Fruit fly (Drosophila melanogaster) whole organism, embryonic: ENCODE data around the gene CG18258.
A peak's percentile ranks its signal among the peaks of the same experiment; 100 is the strongest.

Experiments used
- Ada2b ChIP-seq: fragments of 200-800 bp; sonication (Bioruptor generic); IDR thresholded peaks from 2 replicates; pipeline ENCODE4 v1.3.6; 2022; ENCODE audit warnings: missing biosample characterization, missing genetic modification characterization
- CG1024 ChIP-seq: fragments of 200-800 bp; sonication (Bioruptor generic); IDR thresholded peaks from 2 replicates; pipeline ENCODE4 v1.3.6; 2022; ENCODE audit warnings: missing biosample characterization, missing genetic modification characterization
- CG11695 ChIP-seq: fragments of 200-800 bp; sonication (Bioruptor generic); IDR thresholded peaks from 3 replicates; pipeline ENCODE4 v1.3.6; 2022; ENCODE audit warnings: missing biosample characterization, missing genetic modification characterization
- CG12659 ChIP-seq: fragments of 200-800 bp; sonication (Bioruptor generic); optimal IDR thresholded peaks from 3 replicates; lab custom pipeline; 2017; ENCODE audit warnings: mild to moderate bottlenecking, missing biosample characterization, missing genetic modification reagents, missing genetic modification characterization
- CG12769 ChIP-seq: fragments of 200-800 bp; sonication (Bioruptor generic); optimal IDR thresholded peaks from 2 replicates; lab custom pipeline; 2019; ENCODE audit warnings: missing biosample characterization, mild to moderate bottlenecking, missing genetic modification characterization, moderate library complexity
- CG13775 ChIP-seq: fragments of 200-800 bp; sonication (Bioruptor generic); optimal IDR thresholded peaks from 3 replicates; lab custom pipeline; 2017; ENCODE audit warnings: missing biosample characterization, mild to moderate bottlenecking, missing genetic modification characterization
- CG17829 ChIP-seq: fragments of 200-800 bp; optimal IDR thresholded peaks from 2 replicates; lab custom pipeline; 2019; ENCODE audit warnings: missing biosample characterization, mild to moderate bottlenecking, missing genetic modification characterization, moderate library complexity
- CG31224 ChIP-seq: fragments of 200-800 bp; sonication (Bioruptor generic); IDR thresholded peaks from 2 replicates; pipeline ENCODE4 v1.3.6; 2022; ENCODE audit warnings: missing biosample characterization, missing genetic modification characterization
- CG31441 ChIP-seq: fragments of 200-800 bp; sonication (Bioruptor generic); IDR thresholded peaks from 2 replicates; pipeline ENCODE4 v1.3.6; 2022; ENCODE audit warnings: missing biosample characterization, missing genetic modification characterization
- CG32532 ChIP-seq: fragments of 200-800 bp; sonication (Bioruptor generic); IDR thresholded peaks from 2 replicates; pipeline ENCODE4 v1.3.6; 2022; ENCODE audit warnings: missing biosample characterization, missing genetic modification characterization
- CG3726 ChIP-seq: fragments of 200-800 bp; sonication (Bioruptor generic); IDR thresholded peaks from 3 replicates; pipeline ENCODE4, ENCODE4 v1.3.6; 2022; ENCODE audit warnings: missing biosample characterization, missing genetic modification characterization
- CG5245 ChIP-seq: fragments of 200-800 bp; sonication (Bioruptor generic); optimal IDR thresholded peaks from 3 replicates; lab custom pipeline; 2016; ENCODE audit warnings: missing biosample characterization, missing genetic modification characterization
- CG7839 ChIP-seq: fragments of 200-800 bp; sonication (Bioruptor generic); optimal IDR thresholded peaks from 3 replicates; lab custom pipeline; 2018; ENCODE audit warnings: missing biosample characterization, mild to moderate bottlenecking, missing genetic modification characterization, moderate library complexity
- CG8359 ChIP-seq: fragments of 200-800 bp; sonication (Bioruptor generic); optimal IDR thresholded peaks from 2 replicates; lab custom pipeline; 2017; ENCODE audit warnings: missing biosample characterization, mild to moderate bottlenecking, missing genetic modification characterization, borderline replicate concordance
- CG8924 ChIP-seq: fragments of 200-800 bp; optimal IDR thresholded peaks from 3 replicates; lab custom pipeline; 2019; ENCODE audit warnings: missing biosample characterization, mild to moderate bottlenecking, missing genetic modification characterization, moderate library complexity
- CTCF ChIP-seq: fragments of 200-800 bp; sonication (Bioruptor generic); optimal IDR thresholded peaks from 2 replicates; lab custom pipeline; 2017; ENCODE audit warnings: missing biosample characterization, mild to moderate bottlenecking, missing genetic modification characterization, moderate library complexity
- D19A ChIP-seq: fragments of 200-800 bp; optimal IDR thresholded peaks from 3 replicates; lab custom pipeline; 2019; ENCODE audit warnings: missing biosample characterization, mild to moderate bottlenecking, missing genetic modification characterization, moderate library complexity
- E2f1 ChIP-seq: fragments of 200-800 bp; sonication (Bioruptor generic); IDR thresholded peaks from 2 replicates; pipeline ENCODE4 v1.3.6; 2022; ENCODE audit warnings: missing biosample characterization, missing genetic modification characterization
- Hr39 ChIP-seq: fragments of >200 bp; optimal IDR thresholded peaks from 2 replicates; lab custom pipeline; 2017
- Hr78 ChIP-seq, 2 experiments: fragments of 200-800 bp in 1 of 2; fragments of >200 bp in 1 of 2; sonication (Bioruptor generic) in 1 of 2; optimal IDR thresholded peaks; 2 replicates each; lab custom pipeline; 2017 to 2019; ENCODE audit warnings: missing biosample characterization in 2 of 2, missing genetic modification characterization in 2 of 2, mild to moderate bottlenecking in 1 of 2, moderate library complexity in 1 of 2
- Optix ChIP-seq: fragments of 200-800 bp; sonication (Bioruptor generic); IDR thresholded peaks from 3 replicates; pipeline ENCODE4 v1.3.6; 2022; ENCODE audit warnings: missing biosample characterization, missing genetic modification characterization
- Pdp1 ChIP-seq, 2 experiments: fragments of 200-800 bp; sonication (Bioruptor generic); optimal IDR thresholded peaks; 3 replicates each; lab custom pipeline; 2016; ENCODE audit warnings: missing biosample characterization in 2 of 2, missing genetic modification characterization in 2 of 2, mild to moderate bottlenecking in 1 of 2, moderate library complexity in 1 of 2
- Ptx1 ChIP-seq: fragments of 200-800 bp; sonication (Bioruptor generic); IDR thresholded peaks from 2 replicates; pipeline ENCODE4 v1.3.6; 2022; ENCODE audit warnings: missing biosample characterization, missing genetic modification characterization
- Sox102F ChIP-seq: fragments of 200-800 bp; sonication (Bioruptor generic); optimal IDR thresholded peaks from 2 replicates; lab custom pipeline; 2018; ENCODE audit warnings: missing biosample characterization, mild to moderate bottlenecking, missing genetic modification characterization, moderate library complexity
- ac ChIP-seq: fragments of 200-800 bp; sonication (Bioruptor generic); optimal IDR thresholded peaks from 3 replicates; lab custom pipeline; 2017; ENCODE audit warnings: missing biosample characterization, mild to moderate bottlenecking, missing genetic modification characterization
- ap ChIP-seq: fragments of 200-800 bp; sonication (Bioruptor generic); IDR thresholded peaks from 2 replicates; pipeline ENCODE4 v1.3.6; 2022; ENCODE audit warnings: missing biosample characterization, missing genetic modification characterization
- ase ChIP-seq: fragments of 200-800 bp; sonication (Bioruptor generic); IDR thresholded peaks from 3 replicates; pipeline ENCODE4 v1.3.6; 2022; ENCODE audit warnings: missing biosample characterization, missing genetic modification characterization
- bsh ChIP-seq, 2 experiments: fragments of 200-800 bp; sonication (Bioruptor generic); optimal IDR thresholded peaks; 2 replicates each; lab custom pipeline; 2017 to 2018; ENCODE audit warnings: mild to moderate bottlenecking in 2 of 2, missing biosample characterization in 2 of 2, missing genetic modification characterization in 2 of 2, moderate library complexity in 1 of 2
- caup ChIP-seq: fragments of 200-800 bp; sonication (Bioruptor generic); optimal IDR thresholded peaks from 3 replicates; lab custom pipeline; 2017; ENCODE audit warnings: missing biosample characterization, mild to moderate bottlenecking, missing genetic modification characterization, moderate library complexity; ENCODE audit not compliant: severe bottlenecking
- chinmo ChIP-seq: fragments of 200-800 bp; sonication (Bioruptor generic); IDR thresholded peaks from 4 replicates; pipeline ENCODE4 v1.3.6; 2022; ENCODE audit warnings: missing biosample characterization, missing genetic modification characterization; ENCODE audit not compliant: partially characterized antibody
- crc ChIP-seq: fragments of 200-800 bp; sonication (Bioruptor generic); optimal IDR thresholded peaks from 2 replicates; lab custom pipeline; 2016; ENCODE audit warnings: missing biosample characterization, missing genetic modification characterization
- croc ChIP-seq: fragments of 200-800 bp; sonication (Bioruptor generic); conservative IDR thresholded peaks from 3 replicates; pipeline ENCODE4 v1.3.6; 2022; ENCODE audit warnings: missing biosample characterization, missing genetic modification characterization
- dati ChIP-seq: fragments of 200-800 bp; sonication (Bioruptor generic); IDR thresholded peaks from 2 replicates; pipeline ENCODE4 v1.3.6; 2022; ENCODE audit warnings: missing biosample characterization, missing genetic modification characterization
- dysf ChIP-seq: fragments of 200-800 bp; sonication (Bioruptor generic); IDR thresholded peaks from 3 replicates; pipeline ENCODE4 v1.3.6; 2022; ENCODE audit warnings: missing biosample characterization, missing genetic modification characterization
- fd96Cb ChIP-seq: fragments of 200-800 bp; sonication (Bioruptor generic); optimal IDR thresholded peaks from 2 replicates; lab custom pipeline; 2018; ENCODE audit warnings: missing biosample characterization, mild to moderate bottlenecking, missing genetic modification characterization, moderate library complexity
- grau ChIP-seq: fragments of 200-800 bp; optimal IDR thresholded peaks from 3 replicates; lab custom pipeline; 2019; ENCODE audit warnings: missing biosample characterization, mild to moderate bottlenecking, missing genetic modification characterization, moderate library complexity
- hkb ChIP-seq, 2 experiments: fragments of 200-800 bp in 1 of 2; fragments of >200 bp in 1 of 2; sonication (Bioruptor generic) in 1 of 2; IDR thresholded peaks in 1 of 2; optimal IDR thresholded peaks in 1 of 2; 2 replicates each; pipeline versions ENCODE4 v1.3.6 to Lab custom; 2017 to 2022; ENCODE audit warnings: missing biosample characterization in 1 of 2, missing genetic modification characterization in 1 of 2
- inv ChIP-seq: fragments of 200-800 bp; sonication (Bioruptor generic); IDR thresholded peaks from 2 replicates; pipeline ENCODE4 v1.3.6; 2022; ENCODE audit warnings: missing biosample characterization, missing genetic modification characterization; ENCODE audit not compliant: partially characterized antibody
- lab ChIP-seq: fragments of 200-800 bp; sonication (Bioruptor generic); optimal IDR thresholded peaks from 3 replicates; lab custom pipeline; 2017; ENCODE audit warnings: missing biosample characterization, missing genetic modification characterization, mild to moderate bottlenecking, moderate library complexity, missing genetic modification reagents
- oc ChIP-seq: fragments of 200-800 bp; sonication (Bioruptor generic); optimal IDR thresholded peaks from 2 replicates; lab custom pipeline; 2018; ENCODE audit warnings: missing biosample characterization, mild to moderate bottlenecking, missing genetic modification characterization, moderate library complexity
- pita ChIP-seq: fragments of 200-800 bp; sonication (Bioruptor generic); optimal IDR thresholded peaks from 2 replicates; lab custom pipeline; 2017; ENCODE audit warnings: missing biosample characterization, mild to moderate bottlenecking, missing genetic modification characterization
- sima ChIP-seq: fragments of 200-800 bp; sonication (Bioruptor generic); optimal IDR thresholded peaks from 2 replicates; lab custom pipeline; 2016; ENCODE audit warnings: missing biosample characterization, missing genetic modification characterization
- slou ChIP-seq: fragments of 200-800 bp; sonication (Bioruptor generic); optimal IDR thresholded peaks from 3 replicates; lab custom pipeline; 2016; ENCODE audit warnings: missing biosample characterization, missing genetic modification characterization
- tin ChIP-seq: fragments of 200-800 bp; sonication (Bioruptor generic); optimal IDR thresholded peaks from 3 replicates; lab custom pipeline; 2016; ENCODE audit warnings: missing biosample characterization, missing genetic modification characterization
- ttk ChIP-seq: fragments of 200-800 bp; sonication (Bioruptor generic); IDR thresholded peaks from 2 replicates; pipeline ENCODE4 v2.1.2; 2022; ENCODE audit warnings: missing biosample characterization, missing genetic modification characterization
- unpg ChIP-seq: fragments of 200-800 bp; sonication (Bioruptor generic); optimal IDR thresholded peaks from 3 replicates; lab custom pipeline; 2018; ENCODE audit warnings: missing biosample characterization, mild to moderate bottlenecking, missing genetic modification characterization, moderate library complexity
- zen ChIP-seq: fragments of 200-800 bp; sonication (Bioruptor generic); optimal IDR thresholded peaks from 3 replicates; lab custom pipeline; 2018; ENCODE audit warnings: missing biosample characterization, mild to moderate bottlenecking, missing genetic modification characterization, moderate library complexity

CG18258 gene

dm6 chrX:17181264-17182198 is 30.6 kb upstream of the CG18258 start (continued):
- peak; percentile 19 for TF ChIP-seq unpg
- TF ChIP-seq dati = no peak
- 0 out of 2 replicates have a peak, but pooled peaks have one; percentile 27 for TF ChIP-seq Ptx1 (GFP tag; lab: Robert Waterston, UW)
- no peak for TF ChIP-seq ap (GFP tag; lab: Robert Waterston, UW)
- peak; percentile 1 for TF ChIP-seq caup (GFP tag; lab: Kevin White, UChicago)
- TF ChIP-seq sima = no peak
- no peak for TF ChIP-seq ase
- TF ChIP-seq CG32532 (GFP tag; lab: Robert Waterston, UW) = peak; percentile 36; the same call in 1 of the 2 replicates
- no peak for TF ChIP-seq Hr39 (lab: Kevin White, UChicago)
- TF ChIP-seq Optix (GFP tag; lab: Robert Waterston, UW) = no peak
- 0 out of 2 replicates have a peak, but pooled peaks have one; percentile 28 for TF ChIP-seq ttk
- TF ChIP-seq CG1024 (GFP tag; lab: Robert Waterston, UW) = peak; percentile 43; the same call in 1 of the 2 replicates
- TF ChIP-seq CTCF (GFP tag; lab: Kevin White, UChicago) = no peak
- peak; percentile 51; the same call in 1 of the 3 replicates for TF ChIP-seq CG11695 (GFP tag; lab: Robert Waterston, UW)
- TF ChIP-seq CG3726 = 0 out of 3 replicates have a peak, but pooled peaks have one; percentile 28
- TF ChIP-seq Ada2b (GFP tag; lab: Robert Waterston, UW) = 0 out of 2 replicates have a peak, but pooled peaks have one; percentile 28
- peak; percentile 55 for TF ChIP-seq lab (GFP tag; lab: Kevin White, UChicago)
- no peak for TF ChIP-seq inv (GFP tag; lab: Robert Waterston, UW)
- peak; percentile 35 for TF ChIP-seq fd96Cb (tag; lab: Kevin White, UChicago)
- no peak for TF ChIP-seq CG8359 (GFP tag; lab: Kevin White, UChicago)
- peak; percentile 43 for TF ChIP-seq CG17829
- TF ChIP-seq Pdp1 (GFP tag; optimal IDR thresholded peaks at IDR 0.05; lab: Kevin White, UChicago) = peak in 1 of 2 experiments; percentile 7
- TF ChIP-seq E2f1 (GFP tag; lab: Robert Waterston, UW) = no peak
- TF ChIP-seq dysf (GFP tag; lab: Robert Waterston, UW) = 0 out of 3 replicates have a peak, but pooled peaks have one; percentile 10
- peak; percentile 36 for TF ChIP-seq CG8924 (tag; lab: Kevin White, UChicago)
- TF ChIP-seq CG12659 (GFP tag; lab: Kevin White, UChicago) = peak; percentile 0
- peak in 1 of 2 experiments; percentile 52 for TF ChIP-seq Hr78 (GFP tag; optimal IDR thresholded peaks at IDR 0.05; lab: Kevin White, UChicago)
- TF ChIP-seq Sox102F (GFP tag; lab: Kevin White, UChicago) = peak; percentile 48
- TF ChIP-seq pita (GFP tag; lab: Kevin White, UChicago) = no peak
- peak; percentile 1 for TF ChIP-seq CG13775 (GFP tag; lab: Kevin White, UChicago)
- no peak for TF ChIP-seq slou (GFP tag; lab: Kevin White, UChicago)
- no peak for TF ChIP-seq hkb (optimal IDR thresholded peaks at IDR 0.05; lab: Kevin White, UChicago)
- TF ChIP-seq hkb (GFP tag; IDR thresholded peaks at IDR 0.05; lab: Robert Waterston, UW) = peak; percentile 52; the same call in 1 of the 2 replicates
- TF ChIP-seq CG31441 (GFP tag; lab: Robert Waterston, UW) = peak; percentile 57
- peak; percentile 13 for TF ChIP-seq oc (tag; lab: Kevin White, UChicago)
- peak; percentile 38 for TF ChIP-seq grau (tag; lab: Kevin White, UChicago)
- peak; percentile 4 for TF ChIP-seq CG12769 (tag; lab: Kevin White, UChicago)
- TF ChIP-seq chinmo (GFP tag; lab: Robert Waterston, UW) = 0 out of 4 replicates have a peak, but pooled peaks have one; percentile 27
- peak; percentile 24; the same call in 1 of the 3 replicates for TF ChIP-seq croc (GFP tag; lab: Robert Waterston, UW)
- no peak for TF ChIP-seq ac (GFP tag; lab: Kevin White, UChicago)
- TF ChIP-seq CG7839 (tag; lab: Kevin White, UChicago) = peak; percentile 34
- TF ChIP-seq D19A (tag; lab: Kevin White, UChicago) = peak; percentile 48
- TF ChIP-seq bsh (GFP tag; optimal IDR thresholded peaks at IDR 0.05; lab: Kevin White, UChicago) = peak in 1 of 2 experiments; percentile 44
- peak; percentile 6 for TF ChIP-seq zen (tag; lab: Kevin White, UChicago)
- no peak for TF ChIP-seq CG31224 (GFP tag; lab: Robert Waterston, UW)
- TF ChIP-seq crc (GFP tag; lab: Kevin White, UChicago) = no peak
- no peak for TF ChIP-seq tin (GFP tag; lab: Kevin White, UChicago)
- no peak for TF ChIP-seq CG5245
